Fruit fly (Drosophila melanogaster): ENCODE results near the gene CG44574.

The CG44574 gene

dm6 chr2L:5902898-5903297 is 19.4 kb downstream of the CG44574 start:
- TF ChIP-seq N (GFP tag; optimal IDR thresholded peaks at IDR 0.05): no peak
- no peak for TF ChIP-seq fru (GFP tag; optimal IDR thresholded peaks at IDR 0.05)
- no peak for TF ChIP-seq brk (GFP tag; optimal IDR thresholded peaks at IDR 0.05)
- no peak for TF ChIP-seq woc (GFP tag; optimal IDR thresholded peaks at IDR 0.05)
- no peak for TF ChIP-seq tai (GFP tag; optimal IDR thresholded peaks at IDR 0.05)
- TF ChIP-seq Hr83 (GFP tag; optimal IDR thresholded peaks at IDR 0.05; ENCODE audit: poor library complexity, severe bottlenecking): no peak
- TF ChIP-seq dmrt93B (GFP tag; optimal IDR thresholded peaks at IDR 0.05): no peak
- no peak for TF ChIP-seq Abd-B (GFP tag; optimal IDR thresholded peaks at IDR 0.05)
- no peak for TF ChIP-seq Dif (GFP tag; optimal IDR thresholded peaks at IDR 0.05; ENCODE audit: partially characterized antibody)
- no peak for TF ChIP-seq sv (GFP tag; optimal IDR thresholded peaks at IDR 0.05)
- no peak for TF ChIP-seq Jra (GFP tag; optimal IDR thresholded peaks at IDR 0.05)
- no peak for TF ChIP-seq rgr (GFP tag; optimal IDR thresholded peaks at IDR 0.05)
- TF ChIP-seq Vsx2 (GFP tag; optimal IDR thresholded peaks at IDR 0.05; ENCODE audit: partially characterized antibody): no peak
- TF ChIP-seq usp (GFP tag; optimal IDR thresholded peaks at IDR 0.05): no peak

DNA sequence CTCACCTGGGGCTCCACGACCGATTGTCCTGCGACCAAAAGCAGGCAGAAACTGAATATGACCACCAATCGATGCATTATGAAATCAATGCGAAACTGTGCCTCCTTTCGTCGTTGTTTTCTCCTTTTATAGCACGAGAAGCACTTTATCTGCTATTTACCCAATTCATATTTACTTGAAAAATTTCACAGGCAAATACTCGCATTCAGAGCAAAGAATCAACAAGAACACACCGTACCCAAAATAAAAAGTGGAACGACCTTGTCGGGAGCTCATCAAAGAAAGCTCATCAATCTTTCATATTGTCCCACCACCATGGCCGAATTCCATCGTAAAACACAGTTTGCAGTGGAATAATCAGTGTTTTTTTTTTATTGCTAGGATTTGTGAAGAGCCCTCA is 21.0 kb downstream of the CG44574 start, which contains the start of gene CG9021:
Gene CG9021 (minus strand): TSS at position 105 of the 400 bp plus-strand sequence.
- TF ChIP-seq psq (GFP tag; optimal IDR thresholded peaks at IDR 0.05) (peak; percentile 48), GATAd (GFP tag; optimal IDR thresholded peaks at IDR 0.05) (peak; percentile 27), dsf (GFP tag; optimal IDR thresholded peaks at IDR 0.05; ENCODE audit: borderline replicate concordance) (peak; percentile 54), brk (GFP tag; optimal IDR thresholded peaks at IDR 0.05) (no peak), h (GFP tag; optimal IDR thresholded peaks at IDR 0.05) (peak; percentile 69), Mio (GFP tag; optimal IDR thresholded peaks at IDR 0.05) (no peak), fru (GFP tag; optimal IDR thresholded peaks at IDR 0.05) (peak; percentile 30), pan (optimal IDR thresholded peaks at IDR 0.05) (no peak), lola (GFP tag; optimal IDR thresholded peaks at IDR 0.05) (no peak), Hnf4 (GFP tag; optimal IDR thresholded peaks at IDR 0.05) (peak; percentile 88), CG9705 (GFP tag; optimal IDR thresholded peaks at IDR 0.05) (peak; percentile 63), Dfd (GFP tag; optimal IDR thresholded peaks at IDR 0.05) (no peak), dl (GFP tag; optimal IDR thresholded peaks at IDR 0.05; ENCODE audit: insufficient read depth in 1 of 2, partially characterized antibody in 2 of 2) (no peak), Hr78 (GFP tag; optimal IDR thresholded peaks at IDR 0.05) (no peak), dmrt93B (GFP tag; optimal IDR thresholded peaks at IDR 0.05) (peak; percentile 49), usp (GFP tag; optimal IDR thresholded peaks at IDR 0.05) (no peak), jim (GFP tag; optimal IDR thresholded peaks at IDR 0.05) (no peak), tai (GFP tag; optimal IDR thresholded peaks at IDR 0.05) (peak; percentile 87), woc (GFP tag; optimal IDR thresholded peaks at IDR 0.05) (no peak), CG32264 (GFP tag; optimal IDR thresholded peaks at IDR 0.05) (peak; percentile 32), sage (GFP tag; optimal IDR thresholded peaks at IDR 0.05) (no peak), Vsx2 (GFP tag; optimal IDR thresholded peaks at IDR 0.05; ENCODE audit: partially characterized antibody) (no peak), Myc (optimal IDR thresholded peaks at IDR 0.05) (no peak), Jra (GFP tag; optimal IDR thresholded peaks at IDR 0.05) (peak; percentile 51), ey (GFP tag; optimal IDR thresholded peaks at IDR 0.05) (peak; percentile 21), Abd-B (GFP tag; optimal IDR thresholded peaks at IDR 0.05) (no peak), Sp1 (GFP tag; optimal IDR thresholded peaks at IDR 0.05) (peak; percentile 49), foxo (GFP tag; optimal IDR thresholded peaks at IDR 0.05) (peak in 1 of 2 experiments; percentile 52), Hr83 (GFP tag; optimal IDR thresholded peaks at IDR 0.05; ENCODE audit: poor library complexity, severe bottlenecking) (peak; percentile 91), Rel (GFP tag; optimal IDR thresholded peaks at IDR 0.05) (no peak), Rel (tag; optimal IDR thresholded peaks at IDR 0.05) (no peak), sv (GFP tag; optimal IDR thresholded peaks at IDR 0.05) (no peak), rgr (GFP tag; optimal IDR thresholded peaks at IDR 0.05) (peak; percentile 76), HLH106 (tag; optimal IDR thresholded peaks at IDR 0.05) (peak; percentile 32), br (GFP tag; optimal IDR thresholded peaks at IDR 0.05) (peak; percentile 76), OdsH (GFP tag; optimal IDR thresholded peaks at IDR 0.05) (peak; percentile 71), CrebA (GFP tag; optimal IDR thresholded peaks at IDR 0.05; ENCODE audit: borderline replicate concordance) (no peak)
